Worm (Caenorhabditis elegans) whole organism, mixed stage, embryonic: Measurements from ENCODE around the gene nhl-2.

Source experiments
- blmp-1 ChIP-seq: fragments of 150-350 bp; optimal IDR thresholded peaks from 2 replicates; lab custom pipeline; 2014; ENCODE audit warnings: missing biosample characterization, missing genetic modification characterization
- ceh-39 ChIP-seq: fragments of 150-350 bp; optimal IDR thresholded peaks from 2 replicates; lab custom pipeline; 2014; ENCODE audit warnings: missing biosample characterization, missing genetic modification characterization
- ceh-83 ChIP-seq: fragments of 200-800 bp; sonication (Bioruptor generic); optimal IDR thresholded peaks from 2 replicates; lab custom pipeline; 2018; ENCODE audit warnings: mild to moderate bottlenecking, missing genetic modification characterization, missing compliant biosample characterization
- hlh-1 ChIP-seq: fragments of 150-350 bp; optimal IDR thresholded peaks from 2 replicates; lab custom pipeline; 2014; ENCODE audit warnings: missing biosample characterization, missing genetic modification reagents, missing genetic modification characterization
- lin-13 ChIP-seq: fragments of 150-350 bp; optimal IDR thresholded peaks from 2 replicates; lab custom pipeline; 2014; ENCODE audit warnings: missing biosample characterization, missing genetic modification characterization
- lsy-2 ChIP-seq: fragments of 150-350 bp; optimal IDR thresholded peaks from 2 replicates; lab custom pipeline; 2014; ENCODE audit warnings: missing biosample characterization, missing genetic modification characterization
- nhr-237 ChIP-seq: fragments of 150-350 bp; optimal IDR thresholded peaks from 2 replicates; lab custom pipeline; 2014; ENCODE audit warnings: missing biosample characterization, missing genetic modification characterization
- nhr-76 ChIP-seq: sonication (generic microtip); optimal IDR thresholded peaks from 2 replicates; lab custom pipeline; 2017; ENCODE audit warnings: missing biosample characterization, missing genetic modification characterization
- snpc-4 ChIP-seq: fragments of 150-350 bp; optimal IDR thresholded peaks from 2 replicates; lab custom pipeline; 2014; ENCODE audit warnings: missing biosample characterization, missing genetic modification characterization
- unc-62 ChIP-seq: fragments of 150-350 bp; optimal IDR thresholded peaks from 2 replicates; lab custom pipeline; 2014; ENCODE audit warnings: missing biosample characterization, missing genetic modification reagents, missing genetic modification characterization
- ztf-11 ChIP-seq: fragments of 150-350 bp; optimal IDR thresholded peaks from 2 replicates; lab custom pipeline; 2014; ENCODE audit warnings: missing biosample characterization, missing genetic modification characterization

DNA sequence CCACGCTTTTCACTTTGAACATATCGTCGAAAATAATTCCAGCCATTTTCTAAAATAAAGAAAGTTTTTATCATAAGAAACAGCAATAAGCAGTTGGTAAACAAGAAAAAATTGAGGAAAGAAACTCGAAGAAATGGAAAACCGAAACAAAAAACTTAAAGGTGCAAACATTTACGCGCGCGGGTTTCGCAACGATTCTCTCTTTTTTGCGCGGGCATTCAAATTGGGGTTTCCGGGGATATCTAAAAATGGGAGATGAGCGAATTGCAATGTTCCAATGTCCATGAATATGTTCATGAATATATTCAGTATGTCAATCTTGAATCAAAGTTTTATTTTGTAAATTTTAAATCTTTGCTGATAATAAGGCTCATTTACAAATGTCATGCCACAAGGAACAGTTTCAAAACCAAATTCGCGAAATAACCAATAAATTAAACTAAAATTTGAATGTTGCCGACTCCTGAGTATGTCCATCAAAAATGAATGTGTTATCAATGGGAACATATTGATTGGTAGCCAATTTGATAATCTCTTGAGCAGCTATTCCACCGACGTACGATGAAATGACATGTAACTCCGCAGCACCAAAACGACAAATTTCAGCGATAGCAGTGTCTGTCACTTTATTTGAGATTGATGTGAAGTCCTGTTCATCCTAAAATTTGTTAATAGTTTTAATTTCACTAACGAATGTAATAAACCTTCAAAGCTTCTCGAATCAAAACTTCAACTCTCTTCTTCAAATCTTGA is 19.3 kb upstream of the nhl-2 start, which contains the start of gene rpb-8:
- TF ChIP-seq ceh-39 (tag; lab: Kevin White, UChicago) (no peak), snpc-4 (tag; lab: Kevin White, UChicago) (no peak), nhr-237 (tag; lab: Kevin White, UChicago) (peak; percentile 13), lsy-2 (tag; lab: Kevin White, UChicago) (peak; percentile 67), ztf-11 (tag; lab: Kevin White, UChicago) (no peak), nhr-76 (tag; lab: Kevin White, UChicago) (no peak), hlh-1 (no peak), blmp-1 (tag; lab: Kevin White, UChicago) (no peak), unc-62 (GFP tag; lab: Kevin White, UChicago) (no peak), lin-13 (no peak), ceh-83 (GFP tag; lab: Kevin White, UChicago) (no peak)
